Fruit fly (Drosophila melanogaster) whole organism, pupa: ENCODE data around the gene Lectin-galC1.

Experiments used
- CG32121 ChIP-seq: fragments of 200-800 bp; sonication (Bioruptor generic); IDR thresholded peaks from 2 replicates; pipeline ENCODE4 v1.3.6; 2022; ENCODE audit warnings: missing biosample characterization, missing genetic modification characterization
- CG9948 ChIP-seq: fragments of 200-800 bp; sonication (Bioruptor generic); optimal IDR thresholded peaks from 2 replicates; lab custom pipeline; 2018; ENCODE audit warnings: missing biosample characterization, mild to moderate bottlenecking, missing genetic modification characterization, moderate library complexity
- D1 ChIP-seq: fragments of 200-800 bp; sonication (Bioruptor generic); optimal IDR thresholded peaks from 2 replicates; lab custom pipeline; 2018; ENCODE audit warnings: missing biosample characterization, mild to moderate bottlenecking, missing genetic modification characterization, moderate library complexity
- Snoo ChIP-seq: fragments of 200-800 bp; sonication (Bioruptor generic); optimal IDR thresholded peaks from 3 replicates; lab custom pipeline; 2017; ENCODE audit warnings: missing biosample characterization, mild to moderate bottlenecking, missing genetic modification characterization, inconsistent platforms

DNA sequence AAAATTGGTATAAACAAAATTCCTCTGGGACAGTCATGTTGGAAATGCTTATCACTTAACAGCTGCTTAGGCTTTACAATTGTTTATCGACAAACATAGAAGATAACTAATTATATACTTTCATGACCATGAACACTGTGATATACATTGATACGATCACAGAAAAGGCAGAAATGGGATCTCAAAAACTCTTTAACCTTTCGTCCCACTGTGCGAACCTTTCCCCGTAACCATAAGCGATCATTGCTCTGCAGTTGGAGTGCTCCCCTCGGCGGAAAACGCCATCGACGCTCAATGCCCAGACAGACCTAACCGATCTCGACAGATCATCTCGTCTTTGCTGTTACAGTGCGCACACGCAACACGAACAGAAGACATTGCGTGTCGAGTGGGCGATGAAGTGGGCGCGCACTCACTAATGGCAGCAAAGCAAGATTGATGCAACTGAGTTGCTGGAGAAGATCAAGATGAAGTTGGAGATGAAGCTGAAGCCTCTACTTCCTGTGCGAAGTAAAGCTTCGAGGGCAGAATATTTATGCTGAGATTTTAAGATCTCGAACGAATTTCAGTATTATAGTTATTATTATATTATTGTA, 7.2 kb downstream of the Lectin-galC1 start:
- TF ChIP-seq D1, result no peak
- TF ChIP-seq Snoo (tag; lab: Kevin White, UChicago), result no peak
- TF ChIP-seq CG9948 (tag; lab: Kevin White, UChicago), result no peak
- TF ChIP-seq CG32121, result no peak
